Fruit fly (Drosophila melanogaster) whole organism, adult: ENCODE data around the gene CG31301.

ENCODE experiments used
- CG11617 ChIP-seq: fragments of 200-800 bp; sonication (Bioruptor generic); optimal IDR thresholded peaks from 2 replicates; lab custom pipeline; 2017; ENCODE audit warnings: mild to moderate bottlenecking, missing biosample characterization, missing genetic modification reagents, missing genetic modification characterization
- CG12768 ChIP-seq: fragments of 200-800 bp; sonication (Bioruptor generic); optimal IDR thresholded peaks from 2 replicates; lab custom pipeline; 2017; ENCODE audit warnings: missing biosample characterization, missing genetic modification characterization, mild to moderate bottlenecking, moderate library complexity, missing genetic modification reagents
- CG14711 ChIP-seq: fragments of 200-800 bp; sonication (Bioruptor generic); optimal IDR thresholded peaks from 2 replicates; lab custom pipeline; 2018; ENCODE audit warnings: missing biosample characterization, mild to moderate bottlenecking, missing genetic modification characterization, moderate library complexity
- CG1620 ChIP-seq: fragments of 200-800 bp; sonication (Bioruptor generic); optimal IDR thresholded peaks from 2 replicates; lab custom pipeline; 2016; ENCODE audit warnings: missing biosample characterization, missing genetic modification characterization
- CG5204 ChIP-seq: fragments of 200-800 bp; sonication (Bioruptor generic); optimal IDR thresholded peaks from 2 replicates; lab custom pipeline; 2016; ENCODE audit warnings: missing biosample characterization, missing genetic modification characterization
- CG7045 ChIP-seq: fragments of 200-800 bp; sonication (Bioruptor generic); optimal IDR thresholded peaks from 2 replicates; lab custom pipeline; 2017; ENCODE audit warnings: missing biosample characterization, mild to moderate bottlenecking, missing genetic modification characterization
- CG7101 ChIP-seq: fragments of 200-800 bp; sonication (Bioruptor generic); optimal IDR thresholded peaks from 2 replicates; lab custom pipeline; 2018; ENCODE audit warnings: missing biosample characterization, mild to moderate bottlenecking, missing genetic modification characterization, moderate library complexity
- Clk ChIP-seq: fragments of 200-800 bp; sonication (Bioruptor generic); optimal IDR thresholded peaks from 2 replicates; lab custom pipeline; 2017; ENCODE audit warnings: missing biosample characterization, missing genetic modification characterization
- Crg-1 ChIP-seq: fragments of 200-800 bp; sonication (Bioruptor generic); optimal IDR thresholded peaks from 2 replicates; lab custom pipeline; 2016; ENCODE audit warnings: missing biosample characterization, missing genetic modification characterization
- Hr96 ChIP-seq: fragments of 200-800 bp; sonication (Bioruptor generic); optimal IDR thresholded peaks from 2 replicates; lab custom pipeline; 2016; ENCODE audit warnings: missing biosample characterization, missing genetic modification characterization
- Mnt ChIP-seq: fragments of 200-800 bp; sonication (Bioruptor generic); optimal IDR thresholded peaks from 2 replicates; lab custom pipeline; 2016; ENCODE audit warnings: missing biosample characterization, mild to moderate bottlenecking, missing genetic modification characterization
- bab1 ChIP-seq: fragments of 200-800 bp; sonication (Bioruptor generic); optimal IDR thresholded peaks from 3 replicates; lab custom pipeline; 2019; ENCODE audit warnings: missing biosample characterization, mild to moderate bottlenecking, missing genetic modification characterization, moderate library complexity
- cic ChIP-seq: fragments of 200-800 bp; sonication (Bioruptor generic); optimal IDR thresholded peaks from 2 replicates; lab custom pipeline; 2017; ENCODE audit warnings: missing biosample characterization, mild to moderate bottlenecking, missing genetic modification characterization, moderate library complexity
- kay ChIP-seq: fragments of 200-800 bp; sonication (Bioruptor generic); peaks from one replicate; lab custom pipeline; 2016; ENCODE audit warnings: missing biosample characterization, missing genetic modification characterization, borderline replicate concordance
- ovo ChIP-seq: fragments of 200-800 bp; sonication (Bioruptor generic); optimal IDR thresholded peaks from 2 replicates; lab custom pipeline; 2016; ENCODE audit warnings: missing biosample characterization, missing genetic modification characterization
- pad ChIP-seq: fragments of 200-800 bp; sonication (Bioruptor generic); optimal IDR thresholded peaks from 3 replicates; lab custom pipeline; 2017; ENCODE audit warnings: missing biosample characterization, missing genetic modification characterization, mild to moderate bottlenecking, moderate library complexity, missing genetic modification reagents
- tj ChIP-seq: fragments of 200-800 bp; sonication (Bioruptor generic); optimal IDR thresholded peaks from 3 replicates; lab custom pipeline; 2017; ENCODE audit warnings: missing biosample characterization, mild to moderate bottlenecking, missing genetic modification characterization, moderate library complexity
- toe ChIP-seq: fragments of 200-800 bp; sonication (Bioruptor generic); optimal IDR thresholded peaks from 2 replicates; lab custom pipeline; 2016; ENCODE audit warnings: missing biosample characterization, missing genetic modification characterization

The CG31301 gene

DNA sequence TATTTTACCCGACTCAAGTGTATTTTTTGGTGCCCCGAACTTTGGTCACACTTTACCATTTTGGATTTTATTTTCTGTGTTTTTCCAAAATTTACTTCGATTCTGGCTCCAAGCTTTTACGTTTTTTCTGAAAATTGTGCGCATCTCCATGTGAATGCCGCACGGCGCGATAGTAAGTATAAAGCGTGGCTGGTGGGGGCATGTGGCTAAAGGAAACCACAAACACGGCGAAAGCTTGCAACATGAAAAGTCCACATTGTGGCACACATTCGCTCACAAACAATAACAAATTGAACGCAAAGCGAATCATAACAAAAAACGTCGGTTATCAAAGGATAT, 25.3 kb upstream of the CG31301 start, which contains the start of gene ear:
Gene ear (plus strand): TSS at position 10 of the 339 bp plus-strand sequence.
- TF ChIP-seq CG5204 (GFP tag; lab: Kevin White, UChicago) (no peak), CG11617 (GFP tag; lab: Kevin White, UChicago) (no peak), ovo (no peak), Crg-1 (GFP tag; lab: Kevin White, UChicago) (no peak), CG1620 (no peak), tj (no peak), cic (GFP tag; lab: Kevin White, UChicago) (no peak), CG7101 (tag; lab: Kevin White, UChicago) (no peak), CG12768 (GFP tag; lab: Kevin White, UChicago) (no peak), toe (GFP tag; lab: Kevin White, UChicago) (no peak)

DNA sequence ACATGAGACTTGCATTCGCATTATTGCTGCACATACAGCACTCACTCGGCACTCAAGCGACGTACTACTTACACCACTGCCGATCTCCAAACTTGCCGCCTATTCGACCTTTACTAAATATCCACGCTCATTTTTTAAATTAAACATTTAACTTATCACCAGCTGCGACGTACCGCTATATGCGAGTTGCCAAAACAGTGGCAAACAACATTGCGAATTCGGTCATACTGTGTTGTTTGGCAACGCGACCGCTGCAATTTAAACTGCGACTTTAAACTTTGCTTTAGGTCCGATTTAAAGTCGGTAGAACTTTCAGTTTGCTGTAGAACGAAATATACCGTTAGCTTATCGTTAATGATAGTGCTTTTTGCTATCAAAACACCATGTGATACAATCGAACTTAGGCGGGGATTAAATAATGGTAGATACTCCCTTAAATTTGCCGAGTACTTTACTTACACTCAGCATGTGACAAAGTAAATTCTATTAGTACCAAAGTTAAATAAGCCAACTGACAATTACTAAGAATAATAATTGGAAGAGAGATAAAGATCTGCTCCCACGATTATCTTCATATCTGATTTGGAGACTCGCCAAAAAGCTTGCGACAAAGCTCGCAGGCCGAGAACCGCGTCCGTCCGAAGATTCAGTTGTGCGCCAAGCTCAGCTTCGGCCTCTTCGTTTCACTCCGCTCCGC, 17.8 kb upstream of the CG31301 start, which contains the start of the genes CG6236 and ea:
Gene CG6236 (minus strand): TSS at position 187 of the 697 bp plus-strand sequence.
Gene ea (plus strand): TSS at position 647 of the 697 bp plus-strand sequence.
- TF ChIP-seq toe (GFP tag; lab: Kevin White, UChicago), result no peak
- no peak for TF ChIP-seq Hr96
- no peak for TF ChIP-seq kay (GFP tag; lab: Kevin White, UChicago)
- TF ChIP-seq ovo, result peak; percentile 43
- no peak for TF ChIP-seq CG12768 (GFP tag; lab: Kevin White, UChicago)
- no peak for TF ChIP-seq Mnt (GFP tag; lab: Kevin White, UChicago)
- TF ChIP-seq bab1 (GFP tag; lab: Kevin White, UChicago), result no peak
- TF ChIP-seq Crg-1 (GFP tag; lab: Kevin White, UChicago), result no peak

DNA sequence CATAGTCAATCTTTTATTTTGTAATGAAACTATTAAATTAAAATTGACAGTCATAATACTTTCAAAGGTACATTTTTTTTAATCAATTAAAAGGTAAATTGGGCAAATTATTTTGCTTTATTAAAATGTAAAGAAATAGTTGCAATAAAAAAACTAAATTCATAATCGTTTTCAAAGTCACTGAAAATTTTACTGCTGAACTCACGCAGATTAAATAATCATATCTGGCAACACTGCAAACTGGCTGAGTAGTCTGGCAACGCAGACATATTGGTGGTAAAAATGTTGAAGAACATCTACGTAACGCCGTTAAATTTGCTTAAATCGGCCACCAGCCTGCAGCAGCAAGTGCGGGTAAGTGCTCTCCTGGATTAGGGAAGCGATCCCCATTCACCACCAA, 15.5 kb upstream of the CG31301 start, which contains the start of gene mRpL9:
Gene mRpL9 (plus strand): TSS at position 267 of the 400 bp plus-strand sequence.
- TF ChIP-seq CG14711 (tag; lab: Kevin White, UChicago) (peak; percentile 43), CG7101 (tag; lab: Kevin White, UChicago) (peak; percentile 57), bab1 (GFP tag; lab: Kevin White, UChicago) (peak; percentile 30), Clk (GFP tag; lab: Kevin White, UChicago) (no peak), CG12768 (GFP tag; lab: Kevin White, UChicago) (no peak), pad (GFP tag; lab: Kevin White, UChicago) (no peak), CG5204 (GFP tag; lab: Kevin White, UChicago) (no peak), kay (GFP tag; lab: Kevin White, UChicago) (no peak), CG7045 (GFP tag; lab: Kevin White, UChicago) (no peak), Mnt (GFP tag; lab: Kevin White, UChicago) (peak; percentile 36), Hr96 (no peak), CG1620 (peak; percentile 46), Crg-1 (GFP tag; lab: Kevin White, UChicago) (no peak), toe (GFP tag; lab: Kevin White, UChicago) (no peak)

dm6 chr3R:15332994-15333393, 13.0 kb upstream of the CG31301 start, which contains the start of the genes Fkbp39 and Cyfip:
Fkbp39 (minus strand) TSS chr3R:15333133.
Cyfip (plus strand) TSS chr3R:15333266.
- TF ChIP-seq CG1620, result peak; percentile 65
- no peak for TF ChIP-seq CG7045 (GFP tag; lab: Kevin White, UChicago)
- TF ChIP-seq CG14711 (tag; lab: Kevin White, UChicago), result peak; percentile 40
- TF ChIP-seq bab1 (GFP tag; lab: Kevin White, UChicago), result peak; percentile 79
- peak; percentile 44 for TF ChIP-seq CG7101 (tag; lab: Kevin White, UChicago)
- TF ChIP-seq CG5204 (GFP tag; lab: Kevin White, UChicago), result no peak
- peak; percentile 51 for TF ChIP-seq cic (GFP tag; lab: Kevin White, UChicago)
- peak; percentile 42 for TF ChIP-seq CG11617 (GFP tag; lab: Kevin White, UChicago)
- TF ChIP-seq pad (GFP tag; lab: Kevin White, UChicago), result peak; percentile 66
- TF ChIP-seq Crg-1 (GFP tag; lab: Kevin White, UChicago), result peak; percentile 60
- no peak for TF ChIP-seq tj
- peak; percentile 99 for TF ChIP-seq Mnt (GFP tag; lab: Kevin White, UChicago)

DNA sequence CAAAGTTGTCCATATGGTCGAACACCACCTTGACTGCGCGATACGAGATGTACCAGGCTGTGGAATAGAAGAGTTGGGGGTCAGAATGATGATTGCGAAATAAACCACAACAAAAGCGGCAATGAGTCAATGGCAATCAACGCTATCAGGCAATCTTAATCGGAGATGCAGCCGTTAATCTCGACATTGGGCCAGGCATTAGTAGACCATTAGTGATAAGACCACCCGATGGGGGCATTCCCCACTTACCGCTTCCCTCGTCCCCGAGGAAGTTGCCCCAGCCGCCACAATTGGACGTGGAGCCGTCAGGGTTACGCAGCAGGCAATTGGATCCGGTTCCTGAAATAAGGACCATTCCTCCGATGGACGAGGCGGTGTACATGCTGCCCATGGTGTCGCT, 6.9 kb upstream of the CG31301 start:
- TF ChIP-seq bab1 (GFP tag; lab: Kevin White, UChicago) (no peak), CG7101 (tag; lab: Kevin White, UChicago) (no peak), CG7045 (GFP tag; lab: Kevin White, UChicago) (no peak), Hr96 (no peak)

- TF ChIP-seq Hr96 (no peak), bab1 (GFP tag; lab: Kevin White, UChicago) (peak; percentile 5), CG14711 (tag; lab: Kevin White, UChicago) (no peak), CG11617 (GFP tag; lab: Kevin White, UChicago) (peak; percentile 1), ovo (peak; percentile 43)
These were observed 5.8 kb upstream of the CG31301 start, which contains the start of gene SerRS-m for dm6 chr3R:15340052-15340732. SerRS-m (plus strand) TSS chr3R:15340667.
